Worm (Caenorhabditis elegans) whole organism, L4/young adult: ENCODE measurements around the gene cyb-2.1.

Experiments used
- W03F9.2 ChIP-seq: fragments of 150-350 bp; optimal IDR thresholded peaks from 2 replicates; lab custom pipeline; 2014; ENCODE audit warnings: missing biosample characterization, missing genetic modification characterization
- dao-5 ChIP-seq: sonication (generic microtip); optimal IDR thresholded peaks from 2 replicates; lab custom pipeline; 2016; ENCODE audit warnings: missing genotype, missing genetic modification characterization, moderate library complexity, missing compliant biosample characterization
- him-1 ChIP-seq: sonication (generic microtip); optimal IDR thresholded peaks from 2 replicates; lab custom pipeline; 2016; ENCODE audit warnings: missing genotype, missing genetic modification reagents, missing genetic modification characterization, missing compliant biosample characterization

cyb-2.1 gene

DNA sequence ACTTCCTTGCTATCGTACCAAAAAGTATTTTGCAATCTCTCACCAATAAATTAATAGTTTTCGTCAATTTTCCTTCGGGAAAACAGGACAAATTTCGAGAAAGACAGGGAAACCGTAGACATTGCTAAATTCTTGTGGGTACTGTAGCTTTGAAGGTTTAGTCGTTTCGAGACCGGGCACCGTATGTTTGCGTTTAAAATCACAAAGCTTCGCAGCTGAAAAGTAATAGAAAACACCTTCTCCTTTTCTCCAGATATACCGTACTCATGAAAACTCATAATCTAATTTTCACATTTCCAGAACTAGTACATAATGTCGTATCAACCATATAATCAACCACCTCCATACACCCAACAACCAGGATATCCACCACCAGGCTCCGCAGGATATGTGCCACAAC lies 23.2 kb downstream of the cyb-2.1 start, which contains the start of gene F13H10.6:
TSS of gene F13H10.6 (plus strand) at position 301 of the 400 bp plus-strand sequence.
- TF ChIP-seq him-1 (tag; lab: Kevin White, UChicago) (no peak), W03F9.2 (tag; lab: Kevin White, UChicago) (no peak), dao-5 (tag; lab: Kevin White, UChicago) (no peak)

DNA sequence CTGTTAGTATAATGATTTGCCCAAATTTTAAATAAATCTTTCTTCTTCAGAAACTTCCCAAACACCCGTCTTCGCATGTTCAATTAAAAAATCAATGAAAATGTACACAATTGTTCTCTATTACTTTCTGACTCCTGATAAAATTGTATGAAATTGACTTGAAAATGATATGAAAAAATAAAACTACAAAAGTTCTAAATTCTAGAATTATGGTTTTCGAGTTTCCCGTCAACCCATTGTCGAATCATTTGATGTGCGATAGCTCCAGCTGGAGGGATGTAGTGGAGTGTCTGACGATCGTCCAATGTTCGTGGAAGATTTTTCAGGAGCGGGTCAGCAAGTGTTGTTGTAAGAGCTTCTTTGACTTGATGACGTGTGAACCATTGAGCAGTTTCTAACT lies 24.1 kb downstream of the cyb-2.1 start:
- no peak for TF ChIP-seq him-1 (tag; lab: Kevin White, UChicago)
- TF ChIP-seq W03F9.2 (tag; lab: Kevin White, UChicago), result no peak
- no peak for TF ChIP-seq dao-5 (tag; lab: Kevin White, UChicago)

DNA sequence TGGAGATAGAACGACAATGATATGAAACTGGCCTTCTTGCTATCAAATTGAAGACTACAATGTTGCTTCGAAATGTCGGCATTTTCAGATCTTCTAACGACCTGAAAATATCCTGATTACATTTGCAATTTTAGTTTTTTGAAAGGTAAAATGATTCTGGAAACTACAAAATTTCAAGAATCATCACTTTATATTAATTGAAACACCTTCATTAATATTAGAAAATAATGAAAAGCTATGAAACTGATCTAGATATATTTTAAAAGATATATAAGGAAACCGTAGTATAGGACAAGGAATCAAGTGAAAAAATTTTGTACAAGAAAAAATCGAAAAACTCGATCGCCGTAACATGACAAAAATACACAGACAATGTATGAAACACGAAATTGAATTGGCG lies 26.1 kb downstream of the cyb-2.1 start, which contains the start of gene ndx-9:
TSS of gene ndx-9 (minus strand) at position 101 of the 400 bp plus-strand sequence.
- TF ChIP-seq dao-5 (tag; lab: Kevin White, UChicago), result no peak
- no peak for TF ChIP-seq W03F9.2 (tag; lab: Kevin White, UChicago)
- TF ChIP-seq him-1 (tag; lab: Kevin White, UChicago), result no peak

DNA sequence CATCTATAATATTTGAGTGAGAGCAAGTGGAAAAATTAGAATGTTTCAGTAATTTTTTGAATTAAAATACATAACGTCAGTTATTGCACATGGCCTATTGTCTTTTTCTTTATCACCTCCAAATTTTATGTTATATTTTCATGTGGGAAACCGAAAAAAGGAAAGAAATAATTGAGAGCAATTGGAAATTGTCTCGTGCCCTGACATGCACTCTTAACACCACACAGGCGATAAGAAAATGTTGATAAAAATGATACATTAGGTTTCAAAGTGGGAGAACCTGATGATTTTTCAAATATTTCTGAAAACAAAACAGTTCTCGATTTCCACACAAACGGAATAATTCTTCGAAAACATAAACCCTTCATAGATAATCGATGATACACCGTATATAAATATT lies 30.1 kb downstream of the cyb-2.1 start, which contains the start of gene F13H10.3:
TSS of gene F13H10.3 (minus strand) at position 73 of the 400 bp plus-strand sequence.
- TF ChIP-seq him-1 (tag; lab: Kevin White, UChicago) (no peak), dao-5 (tag; lab: Kevin White, UChicago) (no peak), W03F9.2 (tag; lab: Kevin White, UChicago) (no peak)

DNA sequence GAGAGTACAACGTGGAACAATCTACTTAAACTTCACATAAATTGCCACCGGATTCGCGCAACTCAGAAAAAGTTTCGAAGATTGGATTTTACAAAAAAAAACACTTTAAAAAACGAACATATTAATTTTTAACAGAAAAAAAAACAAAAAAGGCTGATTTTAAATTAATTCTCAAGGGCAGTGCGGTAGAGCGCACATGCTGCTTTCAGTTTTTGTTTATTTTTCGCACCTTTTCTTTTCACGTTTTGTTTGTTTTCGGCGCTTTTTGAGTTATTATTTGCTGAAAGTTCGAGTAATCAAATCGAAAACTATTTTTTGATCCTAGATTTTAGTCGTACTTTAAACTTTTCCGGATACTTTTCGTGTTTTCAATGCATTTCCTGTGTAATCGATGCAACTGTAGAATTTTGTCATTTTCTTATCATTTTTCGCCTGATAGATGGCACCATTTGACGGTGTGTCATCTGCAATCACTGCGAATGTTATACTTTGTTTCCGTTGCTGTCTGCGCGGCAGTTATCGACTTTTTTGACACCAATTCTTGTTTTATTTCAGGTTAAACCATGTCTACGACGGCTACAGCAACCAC lies 34.3 kb downstream of the cyb-2.1 start, which contains the start of gene F13H10.8:
TSS of gene F13H10.8 (plus strand) at position 556 of the 589 bp plus-strand sequence.
- TF ChIP-seq him-1 (tag; lab: Kevin White, UChicago) (no peak), dao-5 (tag; lab: Kevin White, UChicago) (no peak), W03F9.2 (tag; lab: Kevin White, UChicago) (peak; percentile 61)

DNA sequence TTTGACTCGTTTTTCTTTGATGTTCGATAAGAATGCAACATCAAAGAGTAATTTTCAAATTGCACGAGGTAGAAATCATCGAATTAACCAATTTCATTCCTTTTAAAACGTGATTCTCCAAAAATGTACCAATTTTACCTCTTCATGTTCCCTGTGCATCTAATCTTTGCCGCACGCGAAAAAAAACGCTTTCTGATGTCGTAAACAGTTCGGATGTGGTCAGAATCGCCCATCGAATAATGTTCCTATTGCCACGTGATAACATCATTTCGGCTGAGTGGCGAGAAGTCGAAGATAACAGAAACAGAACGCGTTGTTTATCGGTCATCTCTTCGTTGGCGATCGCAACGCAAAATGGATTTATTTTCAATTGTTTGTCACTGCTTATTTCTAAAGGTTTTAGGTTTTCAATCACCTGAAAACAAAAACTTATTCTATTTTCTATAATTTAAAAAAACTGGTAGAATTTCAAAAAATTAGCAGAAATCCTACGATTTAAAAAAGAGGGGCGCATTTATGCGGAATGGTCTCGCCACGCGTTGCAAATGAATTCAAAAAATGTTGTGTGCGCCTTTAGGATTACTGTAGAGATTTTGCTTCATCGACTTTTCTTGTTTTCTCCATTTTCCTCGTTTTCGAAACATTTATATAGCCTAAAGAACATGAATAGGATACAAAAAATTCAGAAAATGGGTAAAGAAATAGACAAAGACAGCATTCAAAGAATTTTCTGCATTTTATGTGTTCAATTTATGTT lies 35.9 kb downstream of the cyb-2.1 start, which contains the start of gene mogs-1:
TSS of gene mogs-1 (minus strand) at position 417 of the 757 bp plus-strand sequence.
- TF ChIP-seq dao-5 (tag; lab: Kevin White, UChicago) (no peak), W03F9.2 (tag; lab: Kevin White, UChicago) (no peak), him-1 (tag; lab: Kevin White, UChicago) (no peak)

DNA sequence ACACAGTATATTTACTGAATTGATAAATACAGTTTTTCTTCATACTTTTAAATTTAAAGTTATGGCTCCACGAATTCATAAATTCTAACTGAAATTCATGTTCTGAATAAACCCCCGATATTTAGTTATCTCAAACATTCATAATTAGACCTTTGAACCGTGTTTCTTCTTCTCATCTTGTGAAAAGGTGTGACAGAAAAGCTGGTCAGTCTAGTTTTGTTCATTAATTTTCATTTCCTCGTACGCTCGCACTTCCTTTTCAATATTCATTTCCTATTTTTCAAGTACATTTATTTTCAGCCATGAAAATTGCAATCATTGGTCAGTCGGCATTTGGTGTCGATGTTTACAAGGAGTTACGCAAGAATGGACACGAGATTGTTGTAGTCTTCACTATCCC lies 36.5 kb downstream of the cyb-2.1 start, which contains the start of gene alh-3:
TSS of gene alh-3 (plus strand) at position 301 of the 400 bp plus-strand sequence.
- no peak for TF ChIP-seq dao-5 (tag; lab: Kevin White, UChicago)
- no peak for TF ChIP-seq W03F9.2 (tag; lab: Kevin White, UChicago)
- TF ChIP-seq him-1 (tag; lab: Kevin White, UChicago), result no peak

DNA sequence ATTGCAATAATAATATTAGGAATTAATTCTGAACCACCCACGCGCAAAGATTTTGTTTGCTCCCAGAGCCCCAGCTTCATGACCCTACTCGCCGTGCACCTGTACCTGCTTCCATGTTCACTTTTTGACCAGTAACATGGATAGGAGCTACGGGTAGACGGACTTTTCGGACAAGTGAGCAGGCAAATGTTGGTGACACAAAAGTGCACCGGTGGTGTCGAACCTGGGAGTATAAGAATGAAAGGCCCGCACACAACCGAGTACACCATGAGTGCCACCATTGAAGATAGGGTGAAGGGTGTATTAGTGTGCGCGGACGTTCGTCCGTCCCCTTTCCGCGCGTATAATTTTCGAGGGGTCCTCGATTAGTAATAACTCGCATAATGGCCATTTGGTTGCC lies 40.2 kb downstream of the cyb-2.1 start:
- TF ChIP-seq W03F9.2 (tag; lab: Kevin White, UChicago) (no peak), dao-5 (tag; lab: Kevin White, UChicago) (no peak), him-1 (tag; lab: Kevin White, UChicago) (no peak)

DNA sequence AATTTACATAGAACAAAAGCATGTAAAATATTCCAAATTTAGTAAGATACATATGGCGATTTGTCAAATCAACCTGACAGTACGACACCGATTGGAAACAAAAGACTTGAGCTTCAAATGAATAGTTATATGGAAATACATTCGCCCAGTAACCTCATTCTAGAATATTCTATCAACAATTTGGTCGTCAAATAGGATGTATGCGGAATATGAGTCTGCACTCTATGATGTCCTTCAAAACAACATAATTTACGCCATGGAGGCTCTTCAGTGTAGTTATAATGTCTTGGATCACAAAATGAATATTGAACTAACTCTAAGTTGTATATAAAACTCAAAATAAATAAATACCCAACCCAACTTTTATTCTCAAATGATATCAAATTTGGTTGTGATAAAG lies 40.9 kb downstream of the cyb-2.1 start:
- TF ChIP-seq W03F9.2 (tag; lab: Kevin White, UChicago) (no peak), dao-5 (tag; lab: Kevin White, UChicago) (no peak), him-1 (tag; lab: Kevin White, UChicago) (no peak)

DNA sequence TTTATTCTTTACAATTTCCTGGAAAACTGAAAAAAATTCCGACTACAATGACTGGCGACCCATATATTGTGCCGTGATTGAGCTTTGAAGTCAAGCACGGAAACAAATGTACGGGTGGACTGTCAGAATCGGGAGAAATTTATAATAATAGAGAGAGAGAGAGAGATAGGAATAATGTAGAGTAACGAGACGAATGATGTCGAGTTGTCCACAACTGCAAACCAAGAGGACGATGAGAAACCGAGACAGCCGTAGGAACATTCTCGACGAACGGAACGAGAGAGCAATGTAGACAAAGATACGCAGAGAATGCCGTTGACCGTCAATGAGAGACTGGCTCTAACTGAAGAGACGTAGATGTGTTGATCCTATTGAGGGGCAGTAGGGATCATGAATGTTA lies 41.8 kb downstream of the cyb-2.1 start:
- TF ChIP-seq dao-5 (tag; lab: Kevin White, UChicago) (peak; percentile 5), him-1 (tag; lab: Kevin White, UChicago) (peak; percentile 14), W03F9.2 (tag; lab: Kevin White, UChicago) (peak; percentile 68)

DNA sequence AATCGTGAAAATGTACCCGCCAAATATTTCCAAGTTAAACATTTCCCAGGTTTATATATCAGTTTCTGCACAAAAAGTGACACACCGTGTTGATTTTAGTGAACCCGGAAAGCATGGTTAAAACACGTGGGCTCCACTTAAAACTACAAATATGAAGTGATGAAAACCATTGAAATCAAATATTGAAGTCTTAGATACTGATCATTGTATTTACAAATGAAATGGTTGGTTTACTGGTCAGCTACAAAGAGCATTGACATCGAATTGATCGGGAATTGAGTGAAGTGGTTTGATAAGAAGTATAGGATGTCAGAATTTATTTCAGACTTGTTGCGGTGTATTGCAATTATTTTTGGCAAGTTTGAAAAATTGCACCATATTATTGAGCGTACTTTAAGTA lies 43.6 kb downstream of the cyb-2.1 start, which contains the start of gene hrg-5:
TSS of gene hrg-5 (minus strand) at position 17 of the 400 bp plus-strand sequence.
- TF ChIP-seq him-1 (tag; lab: Kevin White, UChicago), result no peak
- TF ChIP-seq W03F9.2 (tag; lab: Kevin White, UChicago), result no peak
- TF ChIP-seq dao-5 (tag; lab: Kevin White, UChicago), result no peak

DNA sequence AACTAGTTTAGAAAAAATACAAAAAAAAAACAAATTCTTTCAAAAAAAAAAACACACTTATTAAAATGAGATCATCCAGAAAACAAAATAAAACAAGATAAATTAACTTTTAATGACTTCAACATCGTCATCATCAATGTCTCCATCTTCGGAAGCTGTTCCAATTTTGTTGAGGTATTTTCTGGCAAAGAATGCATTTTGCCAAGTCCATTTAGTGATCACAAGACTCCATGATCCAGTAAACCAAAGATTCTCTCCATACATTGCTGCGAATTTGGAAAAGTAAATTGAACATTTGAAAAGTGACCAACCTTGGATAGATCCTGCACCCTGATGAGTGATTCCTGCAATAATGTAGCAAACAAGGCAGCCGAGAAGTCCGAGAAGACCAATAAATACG lies 44.3 kb downstream of the cyb-2.1 start:
- no peak for TF ChIP-seq him-1 (tag; lab: Kevin White, UChicago)
- TF ChIP-seq W03F9.2 (tag; lab: Kevin White, UChicago), result no peak
- TF ChIP-seq dao-5 (tag; lab: Kevin White, UChicago), result no peak

DNA sequence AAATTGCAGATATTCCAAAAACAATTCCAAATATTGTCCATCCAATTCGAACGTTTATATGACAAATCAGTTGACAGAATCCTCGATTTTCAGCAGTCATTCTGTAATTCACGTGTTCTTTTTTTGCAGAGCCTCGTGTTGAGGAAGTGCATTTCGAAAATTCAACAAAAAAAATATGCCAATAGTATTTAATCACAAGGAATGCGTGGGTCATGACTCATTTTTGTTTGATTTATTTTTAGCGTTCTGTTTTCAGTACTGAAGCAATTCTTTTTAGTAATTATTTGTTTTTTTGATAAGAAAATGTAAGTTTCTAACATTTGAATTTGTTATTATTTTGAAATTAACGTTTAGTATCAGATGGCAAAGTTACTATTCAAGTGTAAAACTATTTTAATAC lies 45.1 kb downstream of the cyb-2.1 start, which contains the start of gene hrg-4:
TSS of gene hrg-4 (minus strand) at position 101 of the 400 bp plus-strand sequence.
- TF ChIP-seq dao-5 (tag; lab: Kevin White, UChicago), result no peak
- TF ChIP-seq him-1 (tag; lab: Kevin White, UChicago), result no peak
- TF ChIP-seq W03F9.2 (tag; lab: Kevin White, UChicago), result no peak
